Fruit fly (Drosophila melanogaster) whole organism, prepupa: ENCODE data around the gene CG15262.

Experiments used
- Blimp-1 ChIP-seq: fragments of 200-800 bp; sonication (Bioruptor generic); optimal IDR thresholded peaks from 3 replicates; lab custom pipeline; 2017; ENCODE audit warnings: missing biosample characterization, missing genetic modification characterization, mild to moderate bottlenecking, moderate library complexity, missing genetic modification reagents
- CG10631 ChIP-seq: fragments of 200-800 bp; sonication (Bioruptor generic); optimal IDR thresholded peaks from 2 replicates; lab custom pipeline; 2016; ENCODE audit warnings: missing biosample characterization, missing genetic modification characterization
- CG10669 ChIP-seq: fragments of 200-800 bp; sonication (Bioruptor generic); optimal IDR thresholded peaks from 3 replicates; lab custom pipeline; 2018; ENCODE audit warnings: missing biosample characterization, mild to moderate bottlenecking, missing genetic modification characterization, moderate library complexity
- CG11294 ChIP-seq: fragments of 200-800 bp; sonication (Bioruptor generic); IDR thresholded peaks from 2 replicates; pipeline ENCODE4 v1.3.6; 2022; ENCODE audit warnings: missing biosample characterization, missing genetic modification characterization
- CG11762 ChIP-seq: fragments of 200-800 bp; sonication (Bioruptor generic); optimal IDR thresholded peaks from 3 replicates; lab custom pipeline; 2016; ENCODE audit warnings: missing biosample characterization, missing genetic modification characterization; ENCODE audit not compliant: insufficient read depth
- CG11902 ChIP-seq: fragments of 200-800 bp; sonication (Bioruptor generic); optimal IDR thresholded peaks from 3 replicates; lab custom pipeline; 2016; ENCODE audit warnings: missing biosample characterization, missing genetic modification characterization
- CG15336 ChIP-seq: fragments of 200-800 bp; sonication (Bioruptor generic); IDR thresholded peaks from 2 replicates; pipeline ENCODE4 v1.3.6; 2022; ENCODE audit warnings: missing biosample characterization, missing genetic modification characterization
- CG1621 ChIP-seq: fragments of 200-800 bp; sonication (Bioruptor generic); optimal IDR thresholded peaks from 3 replicates; lab custom pipeline; 2018; ENCODE audit warnings: missing biosample characterization, mild to moderate bottlenecking, missing genetic modification characterization
- CG16779 ChIP-seq: fragments of 200-800 bp; sonication (Bioruptor generic); optimal IDR thresholded peaks from 3 replicates; lab custom pipeline; 2017; ENCODE audit warnings: missing biosample characterization, mild to moderate bottlenecking, missing genetic modification characterization
- CG34406 ChIP-seq: fragments of 200-800 bp; sonication (Bioruptor generic); optimal IDR thresholded peaks from 3 replicates; lab custom pipeline; 2016; ENCODE audit warnings: missing biosample characterization, missing genetic modification characterization
- CG4318 ChIP-seq: fragments of 200-800 bp; sonication (Bioruptor generic); optimal IDR thresholded peaks from 3 replicates; lab custom pipeline; 2017; ENCODE audit warnings: missing biosample characterization, mild to moderate bottlenecking, missing genetic modification characterization
- CG6163 ChIP-seq: fragments of 200-800 bp; sonication (Bioruptor generic); IDR thresholded peaks from 3 replicates; pipeline ENCODE4 v1.3.6; 2022; ENCODE audit warnings: missing biosample characterization, missing genetic modification characterization
- CG6276 ChIP-seq: fragments of 200-800 bp; sonication (Bioruptor generic); optimal IDR thresholded peaks from 2 replicates; lab custom pipeline; 2017; ENCODE audit warnings: missing biosample characterization, mild to moderate bottlenecking, missing genetic modification characterization
- CG6808 ChIP-seq: fragments of 200-800 bp; sonication (Bioruptor generic); optimal IDR thresholded peaks from 3 replicates; lab custom pipeline; 2017; ENCODE audit warnings: missing biosample characterization, missing genetic modification characterization, mild to moderate bottlenecking, moderate library complexity, missing genetic modification reagents
- CG6854 ChIP-seq: fragments of 200-800 bp; sonication (Bioruptor generic); optimal IDR thresholded peaks from 2 replicates; lab custom pipeline; 2017; ENCODE audit warnings: missing biosample characterization, mild to moderate bottlenecking, missing genetic modification characterization
- CG7368 ChIP-seq: fragments of 200-800 bp; sonication (Bioruptor generic); optimal IDR thresholded peaks from 3 replicates; lab custom pipeline; 2016; ENCODE audit warnings: missing biosample characterization, missing genetic modification characterization
- CG8119 ChIP-seq: fragments of 200-800 bp; sonication (Bioruptor generic); IDR thresholded peaks from 3 replicates; pipeline ENCODE4 v1.3.6; 2022; ENCODE audit warnings: missing biosample characterization, missing genetic modification characterization
- CG8319 ChIP-seq: fragments of 200-800 bp; sonication (Bioruptor generic); optimal IDR thresholded peaks from 3 replicates; lab custom pipeline; 2016; ENCODE audit warnings: missing biosample characterization, missing genetic modification characterization
- CG9139 ChIP-seq: fragments of 200-800 bp; sonication (Bioruptor generic); optimal IDR thresholded peaks from 3 replicates; lab custom pipeline; 2017; ENCODE audit warnings: missing biosample characterization, mild to moderate bottlenecking, missing genetic modification characterization
- Eip75B ChIP-seq: fragments of 200-800 bp; sonication (Bioruptor generic); optimal IDR thresholded peaks from 3 replicates; lab custom pipeline; 2016; ENCODE audit warnings: missing biosample characterization, missing genetic modification characterization
- Eip78C ChIP-seq: fragments of 200-800 bp; sonication (Bioruptor generic); peaks from one replicate; lab custom pipeline; 2016; ENCODE audit warnings: missing biosample characterization, missing genetic modification characterization
- Eip93F ChIP-seq: fragments of 200-800 bp; sonication (Bioruptor generic); optimal IDR thresholded peaks from 2 replicates; lab custom pipeline; 2016; ENCODE audit warnings: missing biosample characterization, mild to moderate bottlenecking, missing genetic modification characterization
- Ets96B ChIP-seq: fragments of 200-800 bp; optimal IDR thresholded peaks from 2 replicates; lab custom pipeline; 2019; ENCODE audit warnings: missing biosample characterization, mild to moderate bottlenecking, missing genetic modification characterization, moderate library complexity
- Gug ChIP-seq: fragments of 200-800 bp; sonication (Bioruptor generic); IDR thresholded peaks from 2 replicates; pipeline ENCODE4 v1.3.6; 2022; ENCODE audit warnings: missing biosample characterization, missing genetic modification characterization
- Hr38 ChIP-seq: sonication (Bioruptor generic); optimal IDR thresholded peaks from 2 replicates; lab custom pipeline; 2016; ENCODE audit warnings: missing biosample characterization, missing genetic modification characterization
- Lpt ChIP-seq: fragments of 200-800 bp; sonication (Bioruptor generic); optimal IDR thresholded peaks from 3 replicates; lab custom pipeline; 2016; ENCODE audit warnings: missing biosample characterization, missing genetic modification characterization
- Met ChIP-seq: fragments of 200-800 bp; sonication (Bioruptor generic); optimal IDR thresholded peaks from 3 replicates; lab custom pipeline; 2016; ENCODE audit warnings: missing biosample characterization, missing genetic modification characterization
- OdsH ChIP-seq: fragments of 200-800 bp; sonication (Bioruptor generic); optimal IDR thresholded peaks from 3 replicates; lab custom pipeline; 2016; ENCODE audit warnings: missing biosample characterization, missing genetic modification characterization
- Smox ChIP-seq: fragments of 200-800 bp; sonication (Bioruptor generic); optimal IDR thresholded peaks from 3 replicates; lab custom pipeline; 2016; ENCODE audit warnings: missing biosample characterization, missing genetic modification characterization
- Sox14 ChIP-seq: fragments of 200-800 bp; sonication (Bioruptor generic); optimal IDR thresholded peaks from 3 replicates; lab custom pipeline; 2016; ENCODE audit warnings: missing biosample characterization, missing genetic modification characterization
- Sox15 ChIP-seq: fragments of 200-800 bp; sonication (Bioruptor generic); optimal IDR thresholded peaks from 3 replicates; lab custom pipeline; 2016; ENCODE audit warnings: missing biosample characterization, missing genetic modification characterization
- achi ChIP-seq: fragments of 200-800 bp; sonication (Bioruptor generic); optimal IDR thresholded peaks from 3 replicates; lab custom pipeline; 2016; ENCODE audit warnings: missing biosample characterization, missing genetic modification characterization
- acj6 ChIP-seq: fragments of 200-800 bp; sonication (Bioruptor generic); optimal IDR thresholded peaks from 3 replicates; lab custom pipeline; 2016; ENCODE audit warnings: missing biosample characterization, missing genetic modification characterization
- cyc ChIP-seq: fragments of 200-800 bp; sonication (Bioruptor generic); optimal IDR thresholded peaks from 3 replicates; lab custom pipeline; 2016; ENCODE audit warnings: missing biosample characterization, missing genetic modification characterization
- dac ChIP-seq: fragments of 200-800 bp; sonication (Bioruptor generic); optimal IDR thresholded peaks from 2 replicates; lab custom pipeline; 2017; ENCODE audit warnings: missing biosample characterization, mild to moderate bottlenecking, missing genetic modification characterization
- dsx ChIP-seq: fragments of 200-800 bp; optimal IDR thresholded peaks from 3 replicates; lab custom pipeline; 2019; ENCODE audit warnings: missing biosample characterization, mild to moderate bottlenecking, missing genetic modification characterization, moderate library complexity; ENCODE audit not compliant: poor library complexity, severe bottlenecking
- eg ChIP-seq: fragments of 200-800 bp; sonication (Bioruptor generic); IDR thresholded peaks from 3 replicates; pipeline ENCODE4 v1.3.6; 2022; ENCODE audit warnings: missing biosample characterization, missing genetic modification characterization
- esn ChIP-seq: fragments of 200-800 bp; sonication (Bioruptor generic); optimal IDR thresholded peaks from 2 replicates; lab custom pipeline; 2016; ENCODE audit warnings: missing biosample characterization, mild to moderate bottlenecking, missing genetic modification characterization, moderate library complexity
- fd59A ChIP-seq: fragments of 200-800 bp; sonication (Bioruptor generic); optimal IDR thresholded peaks from 2 replicates; lab custom pipeline; 2017; ENCODE audit warnings: missing biosample characterization, mild to moderate bottlenecking, missing genetic modification characterization, missing genetic modification reagents
- fd85E ChIP-seq: fragments of 200-800 bp; sonication (Bioruptor generic); optimal IDR thresholded peaks from 3 replicates; lab custom pipeline; 2016; ENCODE audit warnings: missing biosample characterization, missing genetic modification characterization
- fkh ChIP-seq: fragments of 200-800 bp; sonication (Bioruptor generic); optimal IDR thresholded peaks from 3 replicates; lab custom pipeline; 2017; ENCODE audit warnings: missing biosample characterization, mild to moderate bottlenecking, missing genetic modification characterization, moderate library complexity
- lz ChIP-seq: fragments of 200-800 bp; sonication (Bioruptor generic); optimal IDR thresholded peaks from 3 replicates; lab custom pipeline; 2016; ENCODE audit warnings: missing biosample characterization, missing genetic modification characterization
- net ChIP-seq: fragments of 200-800 bp; sonication (Bioruptor generic); optimal IDR thresholded peaks from 3 replicates; lab custom pipeline; 2016; ENCODE audit warnings: missing biosample characterization, missing genetic modification characterization
- pdm3 ChIP-seq: fragments of 200-800 bp; sonication (Bioruptor generic); optimal IDR thresholded peaks from 3 replicates; lab custom pipeline; 2016; ENCODE audit warnings: missing biosample characterization, missing genetic modification characterization
- spab ChIP-seq: fragments of 200-800 bp; sonication (Bioruptor generic); optimal IDR thresholded peaks from 2 replicates; lab custom pipeline; 2017; ENCODE audit warnings: missing biosample characterization, mild to moderate bottlenecking, missing genetic modification characterization, missing genetic modification reagents
- ss ChIP-seq, 2 experiments: fragments of 200-800 bp; sonication (Bioruptor generic); optimal IDR thresholded peaks; 2 replicates in 1 of 2; 3 replicates in 1 of 2; lab custom pipeline; 2017 to 2018; ENCODE audit warnings: mild to moderate bottlenecking in 2 of 2, missing biosample characterization in 2 of 2, missing genetic modification characterization in 2 of 2, moderate library complexity in 1 of 2
- svp ChIP-seq: fragments of 200-800 bp; sonication (Bioruptor generic); peaks from one replicate; lab custom pipeline; 2016; ENCODE audit warnings: missing biosample characterization, missing genetic modification characterization
- topi ChIP-seq: fragments of 200-800 bp; sonication (Bioruptor generic); optimal IDR thresholded peaks from 3 replicates; lab custom pipeline; 2016; ENCODE audit warnings: missing biosample characterization, missing genetic modification characterization
- vri ChIP-seq: fragments of 200-800 bp; sonication (Bioruptor generic); optimal IDR thresholded peaks from 3 replicates; lab custom pipeline; 2016; ENCODE audit warnings: missing biosample characterization, mild to moderate bottlenecking, missing genetic modification characterization

CG15262 gene

DNA sequence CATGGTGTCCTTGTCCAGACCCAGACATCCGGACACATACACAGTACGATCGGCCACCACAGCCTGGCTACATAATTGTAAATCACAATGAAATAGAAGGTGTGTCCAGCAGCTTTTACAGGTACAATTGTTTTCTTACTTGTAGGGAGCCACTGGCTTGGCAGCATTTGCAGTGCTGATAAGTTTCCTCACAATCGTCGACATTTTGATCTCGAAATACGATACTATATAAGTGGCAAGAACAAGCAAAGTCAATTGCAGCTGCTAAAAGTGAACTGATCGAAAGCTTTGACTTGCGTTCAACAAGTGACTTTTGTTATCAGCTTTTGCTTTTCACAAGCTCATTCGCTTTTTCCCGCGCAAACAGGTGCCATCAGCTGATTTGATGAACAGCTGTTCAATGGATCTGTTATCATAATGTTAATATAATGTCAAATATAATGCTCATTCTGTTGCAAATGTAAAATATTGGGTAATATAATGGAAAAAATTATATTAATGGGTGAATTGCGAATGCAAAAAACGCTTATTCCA is 22.8 kb upstream of the CG15262 start, which contains the start of gene UK114:
UK114 (minus strand) TSS at position 309 of the 534 bp plus-strand sequence.
- TF ChIP-seq CG6163 (GFP tag; lab: Robert Waterston, UW) (0 out of 3 replicates have a peak, but pooled peaks have one; percentile 9), acj6 (GFP tag; lab: Kevin White, UChicago) (no peak), svp (peak; percentile 96), Eip78C (peak; percentile 35), dsx (GFP tag; lab: Kevin White, UChicago) (peak; percentile 22)

dm6 chr2L:15275794-15276193 is 21.8 kb upstream of the CG15262 start:
- TF ChIP-seq net (peak; percentile 31), fd59A (GFP tag; lab: Kevin White, UChicago) (peak; percentile 3), pdm3 (GFP tag; lab: Kevin White, UChicago) (peak; percentile 58), CG8319 (GFP tag; lab: Kevin White, UChicago) (peak; percentile 13), CG10669 (GFP tag; lab: Kevin White, UChicago) (peak; percentile 24), Hr38 (GFP tag; lab: Kevin White, UChicago) (no peak), dac (GFP tag; lab: Kevin White, UChicago) (no peak), CG11294 (GFP tag; lab: Robert Waterston, UW) (no peak), spab (GFP tag; lab: Kevin White, UChicago) (peak; percentile 5), ss (GFP tag; optimal IDR thresholded peaks at IDR 0.05; lab: Kevin White, UChicago) (no peak), Eip78C (peak; percentile 74), CG15336 (GFP tag; lab: Robert Waterston, UW) (peak; percentile 28; the same call in 1 of the 2 replicates), fkh (GFP tag; lab: Kevin White, UChicago) (no peak), Blimp-1 (GFP tag; lab: Kevin White, UChicago) (peak; percentile 14), esn (GFP tag; lab: Kevin White, UChicago) (peak; percentile 79), Ets96B (peak; percentile 21), CG8119 (GFP tag; lab: Robert Waterston, UW) (no peak), CG6276 (GFP tag; lab: Kevin White, UChicago) (no peak), CG7368 (GFP tag; lab: Kevin White, UChicago) (peak; percentile 18), achi (GFP tag; lab: Kevin White, UChicago) (peak; percentile 44), CG6854 (GFP tag; lab: Kevin White, UChicago) (peak; percentile 25), CG34406 (GFP tag; lab: Kevin White, UChicago) (peak; percentile 29), acj6 (GFP tag; lab: Kevin White, UChicago) (peak; percentile 57), Sox15 (GFP tag; lab: Kevin White, UChicago) (no peak), vri (GFP tag; lab: Kevin White, UChicago) (peak; percentile 1), CG9139 (no peak), CG1621 (tag; lab: Kevin White, UChicago) (no peak), CG6808 (GFP tag; lab: Kevin White, UChicago) (no peak), Lpt (GFP tag; lab: Kevin White, UChicago) (no peak), CG11902 (peak; percentile 30), lz (GFP tag; lab: Kevin White, UChicago) (peak; percentile 59), topi (GFP tag; lab: Kevin White, UChicago) (peak; percentile 66), Gug (GFP tag; lab: Robert Waterston, UW) (no peak), dsx (GFP tag; lab: Kevin White, UChicago) (peak; percentile 36), Smox (GFP tag; lab: Kevin White, UChicago) (peak; percentile 71), CG10631 (GFP tag; lab: Kevin White, UChicago) (peak; percentile 60), Sox14 (GFP tag; lab: Kevin White, UChicago) (peak; percentile 34), svp (peak; percentile 86), CG4318 (no peak), Eip93F (GFP tag; lab: Kevin White, UChicago) (no peak), Met (GFP tag; lab: Kevin White, UChicago) (peak; percentile 76), cyc (peak; percentile 68), CG11762 (peak; percentile 2), CG16779 (tag; lab: Kevin White, UChicago) (no peak), Eip75B (peak; percentile 65), OdsH (GFP tag; lab: Kevin White, UChicago) (peak; percentile 59), fd85E (GFP tag; lab: Kevin White, UChicago) (no peak), eg (GFP tag; lab: Robert Waterston, UW) (0 out of 3 replicates have a peak, but pooled peaks have one; percentile 25)
